Fruit fly (Drosophila melanogaster) whole organism, adult: Measurements from ENCODE around the gene CG33648.

Source experiments
- CG12768 ChIP-seq: fragments of 200-800 bp; sonication (Bioruptor generic); optimal IDR thresholded peaks from 2 replicates; lab custom pipeline; 2017; ENCODE audit warnings: missing biosample characterization, missing genetic modification characterization, mild to moderate bottlenecking, moderate library complexity, missing genetic modification reagents
- CG14711 ChIP-seq: fragments of 200-800 bp; sonication (Bioruptor generic); optimal IDR thresholded peaks from 2 replicates; lab custom pipeline; 2018; ENCODE audit warnings: missing biosample characterization, mild to moderate bottlenecking, missing genetic modification characterization, moderate library complexity
- CG33017 ChIP-seq: fragments of 200-800 bp; sonication (Bioruptor generic); optimal IDR thresholded peaks from 2 replicates; lab custom pipeline; 2018; ENCODE audit warnings: missing biosample characterization, mild to moderate bottlenecking, missing genetic modification characterization, moderate library complexity
- CG7045 ChIP-seq: fragments of 200-800 bp; sonication (Bioruptor generic); optimal IDR thresholded peaks from 2 replicates; lab custom pipeline; 2017; ENCODE audit warnings: missing biosample characterization, mild to moderate bottlenecking, missing genetic modification characterization
- CG7101 ChIP-seq: fragments of 200-800 bp; sonication (Bioruptor generic); optimal IDR thresholded peaks from 2 replicates; lab custom pipeline; 2018; ENCODE audit warnings: missing biosample characterization, mild to moderate bottlenecking, missing genetic modification characterization, moderate library complexity
- Hr96 ChIP-seq: fragments of 200-800 bp; sonication (Bioruptor generic); optimal IDR thresholded peaks from 2 replicates; lab custom pipeline; 2016; ENCODE audit warnings: missing biosample characterization, missing genetic modification characterization
- Mnt ChIP-seq: fragments of 200-800 bp; sonication (Bioruptor generic); optimal IDR thresholded peaks from 2 replicates; lab custom pipeline; 2016; ENCODE audit warnings: missing biosample characterization, mild to moderate bottlenecking, missing genetic modification characterization
- cic ChIP-seq: fragments of 200-800 bp; sonication (Bioruptor generic); optimal IDR thresholded peaks from 2 replicates; lab custom pipeline; 2017; ENCODE audit warnings: missing biosample characterization, mild to moderate bottlenecking, missing genetic modification characterization, moderate library complexity
- kay ChIP-seq: fragments of 200-800 bp; sonication (Bioruptor generic); peaks from one replicate; lab custom pipeline; 2016; ENCODE audit warnings: missing biosample characterization, missing genetic modification characterization, borderline replicate concordance
- ovo ChIP-seq: fragments of 200-800 bp; sonication (Bioruptor generic); optimal IDR thresholded peaks from 2 replicates; lab custom pipeline; 2016; ENCODE audit warnings: missing biosample characterization, missing genetic modification characterization
- pad ChIP-seq: fragments of 200-800 bp; sonication (Bioruptor generic); optimal IDR thresholded peaks from 3 replicates; lab custom pipeline; 2017; ENCODE audit warnings: missing biosample characterization, missing genetic modification characterization, mild to moderate bottlenecking, moderate library complexity, missing genetic modification reagents

dm6 chr2L:14521472-14521871 is 2.6 kb upstream of the CG33648 start:
- TF ChIP-seq kay (GFP tag; lab: Kevin White, UChicago) (no peak), cic (no peak), CG12768 (no peak), CG33017 (tag; lab: Kevin White, UChicago) (no peak), CG7045 (GFP tag; lab: Kevin White, UChicago) (no peak), CG14711 (no peak), ovo (GFP tag; lab: Kevin White, UChicago) (no peak), Hr96 (GFP tag; lab: Kevin White, UChicago) (no peak), pad (GFP tag; lab: Kevin White, UChicago) (no peak), Mnt (no peak), CG7101 (no peak)
